Worm (Caenorhabditis elegans): ENCODE measurements around the gene C56G2.22.

DNA sequence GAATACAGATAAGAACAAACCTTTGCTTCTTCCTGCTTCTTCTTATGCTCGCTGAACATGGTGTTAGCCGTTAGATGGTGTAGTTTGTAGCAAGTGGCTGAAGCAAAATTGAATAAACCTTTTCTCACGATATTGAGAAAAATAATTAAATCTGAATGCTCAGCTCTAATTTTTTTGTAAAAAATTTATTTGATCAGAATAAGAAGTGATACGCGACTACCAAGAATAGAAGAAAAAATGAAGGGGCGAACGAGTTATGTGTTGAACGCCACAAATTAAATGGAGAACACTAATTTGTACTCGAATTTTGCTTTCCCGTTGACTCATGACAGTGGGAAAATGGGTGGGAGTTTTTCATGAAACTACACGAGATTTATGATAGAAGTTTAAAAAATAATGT, 3.0 kb upstream of the C56G2.22 start, which contains the start of gene C56G2.9:
- TF ChIP-seq Y22D7AL.16 (tag; optimal IDR thresholded peaks at IDR 0.05) (no peak), nhr-11 (tag; optimal IDR thresholded peaks at IDR 0.05) (no peak), T23F11.4 (GFP tag; optimal IDR thresholded peaks at IDR 0.05) (no peak), ceh-34 (tag; optimal IDR thresholded peaks at IDR 0.05) (no peak), ama-1 (optimal IDR thresholded peaks at IDR 0.05) (no peak), lin-11 (tag; optimal IDR thresholded peaks at IDR 0.05) (no peak), sdc-2 (tag; optimal IDR thresholded peaks at IDR 0.05) (no peak), sox-4 (tag; optimal IDR thresholded peaks at IDR 0.05) (no peak), ets-4 (tag; optimal IDR thresholded peaks at IDR 0.05) (no peak), pha-4 (tag; optimal IDR thresholded peaks at IDR 0.05) (no peak), ztf-16 (tag; optimal IDR thresholded peaks at IDR 0.05) (no peak), dmd-4 (tag; optimal IDR thresholded peaks at IDR 0.05; ENCODE audit: borderline replicate concordance) (no peak)

All from whole organism, late embryonic.